Worm (Caenorhabditis elegans) whole organism, midembryonic: ENCODE measurements around the gene K06H7.1.

Experiments used
- T22C8.4 ChIP-seq: fragments of 200-800 bp; sonication (Bioruptor generic); IDR thresholded peaks from 2 replicates; pipeline ENCODE4 v1.3.6; 2022; ENCODE audit warnings: missing genetic modification characterization, missing compliant biosample characterization
- cog-1 ChIP-seq: sonication (generic microtip); optimal IDR thresholded peaks from 2 replicates; lab custom pipeline; 2016; ENCODE audit warnings: missing genetic modification characterization, missing compliant biosample characterization
- flt-1 ChIP-seq: fragments of 200-800 bp; sonication (Bioruptor generic); IDR thresholded peaks from 2 replicates; pipeline ENCODE4 v1.3.6; 2022; ENCODE audit warnings: missing genetic modification characterization, missing compliant biosample characterization
- klf-2 ChIP-seq: fragments of 200-800 bp; sonication (Bioruptor generic); conservative IDR thresholded peaks from 2 replicates; pipeline ENCODE4 v1.3.6; 2022; ENCODE audit warnings: missing genetic modification reagents, missing genetic modification characterization, missing compliant biosample characterization
- med-1 ChIP-seq: sonication (generic microtip); optimal IDR thresholded peaks from 2 replicates; lab custom pipeline; 2017; ENCODE audit warnings: missing genetic modification characterization, mild to moderate bottlenecking, missing compliant biosample characterization, antibody characterized with exemption, missing genetic modification reagents; ENCODE audit not compliant: insufficient read depth
- ref-1 ChIP-seq: fragments of 200-800 bp; sonication (Bioruptor generic); conservative IDR thresholded peaks from 2 replicates; pipeline ENCODE4 v1.3.6; 2022; ENCODE audit warnings: missing genetic modification reagents, missing genetic modification characterization, missing compliant biosample characterization
- tab-1 ChIP-seq: fragments of 200-800 bp; sonication (Bioruptor generic); IDR thresholded peaks from 2 replicates; pipeline ENCODE4 v1.3.6; 2022; ENCODE audit warnings: missing genetic modification characterization, missing compliant biosample characterization
- ztf-23 ChIP-seq: fragments of 200-800 bp; sonication (Bioruptor generic); IDR thresholded peaks from 2 replicates; pipeline ENCODE4 v1.3.6; 2022; ENCODE audit warnings: missing genetic modification reagents, missing genetic modification characterization, missing compliant biosample characterization
- ztf-29 ChIP-seq: fragments of 200-800 bp; sonication (Bioruptor generic); IDR thresholded peaks from 2 replicates; pipeline ENCODE4 v1.3.6; 2022; ENCODE audit warnings: missing genetic modification reagents, missing genetic modification characterization, missing compliant biosample characterization

The K06H7.1 gene

DNA sequence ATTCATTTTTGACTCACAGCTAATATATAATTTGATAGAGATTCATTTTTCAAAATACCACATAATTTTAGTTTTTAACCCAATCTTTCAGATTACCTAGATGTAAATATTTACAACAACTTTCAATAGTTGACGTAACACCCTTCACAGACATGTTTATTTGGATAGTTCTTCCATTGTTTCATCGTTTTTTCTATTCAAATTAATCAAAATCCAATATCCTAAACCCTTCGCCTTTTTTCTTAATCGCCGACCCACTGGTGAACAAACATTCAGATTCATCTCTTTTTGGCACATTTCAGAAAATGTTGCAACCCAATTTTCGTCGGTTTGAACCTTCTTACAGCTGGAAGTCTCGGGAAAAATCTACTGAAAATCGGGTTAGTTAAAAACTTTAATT, at the start of gene K06H7.1:
Gene K06H7.1, plus strand, starts transcription at position 301 of the 400 bp plus-strand sequence.
- no peak for TF ChIP-seq flt-1
- no peak for TF ChIP-seq tab-1 (GFP tag; lab: Robert Waterston, UW)

ce11 chrIII:8050944-8051343, 48.2 kb upstream of the K06H7.1 start, which contains the start of gene K12H4.7:
Gene K12H4.7, minus strand, starts transcription at chrIII:8051081.
- TF ChIP-seq ref-1 (GFP tag; lab: Robert Waterston, UW) (no peak), ztf-29 (no peak), T22C8.4 (no peak), med-1 (GFP tag; lab: Kevin White, UChicago) (no peak), klf-2 (no peak), tab-1 (GFP tag; lab: Robert Waterston, UW) (no peak), flt-1 (no peak), ztf-23 (GFP tag; lab: Robert Waterston, UW) (no peak), cog-1 (tag; lab: Kevin White, UChicago) (no peak)

DNA sequence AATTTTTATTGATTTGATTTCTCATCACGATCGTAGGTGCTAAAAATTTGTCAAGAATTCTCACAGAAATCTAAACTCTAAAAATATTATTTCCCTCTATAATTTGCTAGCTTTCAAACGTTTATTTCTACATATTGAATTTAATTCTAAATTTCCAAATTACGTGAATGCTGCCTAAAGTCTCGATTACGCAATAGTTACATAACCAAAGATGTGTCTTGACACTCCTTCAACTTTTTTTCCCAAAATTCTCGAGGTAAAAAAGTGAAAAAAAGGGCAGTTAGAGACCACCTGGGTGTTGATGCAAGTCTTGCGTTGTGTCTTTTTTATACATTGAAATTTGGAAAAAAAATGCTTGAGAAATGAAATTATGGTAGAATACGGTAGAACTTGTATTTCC, 47.3 kb upstream of the K06H7.1 start:
- TF ChIP-seq tab-1 (GFP tag; lab: Robert Waterston, UW) (no peak), ztf-23 (GFP tag; lab: Robert Waterston, UW) (no peak), ref-1 (GFP tag; lab: Robert Waterston, UW) (no peak), ztf-29 (no peak), klf-2 (no peak), flt-1 (no peak), cog-1 (tag; lab: Kevin White, UChicago) (no peak), T22C8.4 (no peak), med-1 (GFP tag; lab: Kevin White, UChicago) (no peak)

DNA sequence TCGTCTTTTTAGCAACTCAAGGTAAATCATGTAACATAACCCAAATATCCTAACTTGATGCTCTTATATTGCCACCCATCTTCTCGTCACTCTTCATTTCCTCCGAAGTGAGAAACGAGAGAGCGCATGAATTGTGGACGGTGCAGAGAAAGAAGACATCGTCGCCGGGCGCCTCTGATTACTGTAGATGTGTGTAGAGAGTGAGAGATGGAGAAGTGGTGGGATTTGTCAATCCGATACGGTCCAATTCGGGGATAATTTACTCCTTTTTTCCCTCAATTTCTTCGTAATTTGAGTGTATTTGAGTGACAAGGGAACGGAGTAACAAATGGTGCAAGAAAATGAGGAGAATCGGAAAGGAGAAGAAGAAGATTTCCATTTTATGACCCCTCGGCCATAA, 38.0 kb upstream of the K06H7.1 start:
- TF ChIP-seq ref-1 (GFP tag; lab: Robert Waterston, UW) (no peak), ztf-29 (no peak)

DNA sequence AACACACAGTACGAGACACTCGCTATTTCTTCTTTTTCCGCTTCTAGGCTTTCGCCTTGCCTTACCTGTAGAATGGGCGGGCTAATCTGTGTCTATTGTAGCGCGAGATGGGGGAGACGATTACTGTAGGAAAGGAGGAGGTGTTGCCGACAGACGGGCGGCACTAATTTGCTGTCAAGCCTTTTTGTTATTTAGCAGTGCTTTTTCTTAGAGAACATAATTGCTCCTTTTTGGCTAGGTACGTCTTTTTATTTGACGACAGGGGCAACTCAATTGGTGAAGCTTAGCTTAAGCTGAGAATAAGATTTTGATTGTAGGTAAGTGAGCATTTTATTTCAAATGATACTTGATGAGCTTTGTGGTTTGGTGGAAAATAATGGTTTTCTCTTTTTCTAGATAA, 35.5 kb upstream of the K06H7.1 start:
- TF ChIP-seq ztf-29 (0 out of 2 replicates have a peak, but pooled peaks have one; percentile 31), tab-1 (GFP tag; lab: Robert Waterston, UW) (no peak)

DNA sequence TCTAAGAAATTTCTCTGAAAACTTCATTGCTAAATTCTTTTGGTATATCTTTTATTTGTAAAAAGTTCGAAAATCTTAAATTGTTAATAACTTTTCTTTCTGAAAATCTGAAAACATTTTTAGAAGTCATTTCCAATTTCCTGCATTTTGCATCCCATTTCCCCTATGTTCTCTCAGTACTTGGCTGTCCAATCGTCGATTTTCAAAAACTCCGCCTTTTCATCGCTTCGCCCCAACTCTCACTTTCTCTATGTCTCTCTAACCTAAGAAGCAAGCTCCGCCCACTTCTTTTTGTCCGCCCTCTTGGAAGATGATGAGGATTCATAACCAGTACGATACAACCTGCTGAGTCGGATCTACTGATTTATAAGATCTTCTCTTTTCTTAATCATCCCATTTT, 34.0 kb upstream of the K06H7.1 start:
- no peak for TF ChIP-seq cog-1 (tag; lab: Kevin White, UChicago)
- TF ChIP-seq ztf-29 = no peak
- TF ChIP-seq T22C8.4 = no peak
- no peak for TF ChIP-seq flt-1
- TF ChIP-seq med-1 (GFP tag; lab: Kevin White, UChicago) = no peak
- TF ChIP-seq ztf-23 (GFP tag; lab: Robert Waterston, UW) = no peak
- TF ChIP-seq klf-2 = no peak
- no peak for TF ChIP-seq tab-1 (GFP tag; lab: Robert Waterston, UW)
- TF ChIP-seq ref-1 (GFP tag; lab: Robert Waterston, UW) = no peak

DNA sequence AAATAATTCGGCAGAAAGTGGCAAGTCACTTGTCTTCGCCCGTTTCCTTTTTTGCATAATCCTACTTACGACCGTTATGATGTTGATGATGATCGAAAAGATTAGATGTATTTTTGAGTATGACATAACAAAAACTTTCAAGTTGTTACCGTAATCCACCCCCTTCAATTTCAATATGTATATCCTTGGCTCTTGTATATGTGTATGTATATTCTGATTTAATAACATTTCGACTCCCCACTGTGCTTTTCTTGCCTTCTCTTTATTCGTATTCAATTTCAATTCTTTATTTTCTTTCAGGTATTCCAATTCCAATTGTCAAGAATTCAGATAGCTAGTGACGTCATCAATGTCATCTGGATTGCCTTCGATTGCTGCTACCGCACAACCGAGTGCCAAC, 32.1 kb upstream of the K06H7.1 start, which contains the start of gene pros-1:
Gene pros-1, plus strand, starts transcription at position 301 of the 400 bp plus-strand sequence.
- TF ChIP-seq ztf-23 (GFP tag; lab: Robert Waterston, UW) (no peak), cog-1 (tag; lab: Kevin White, UChicago) (no peak)

DNA sequence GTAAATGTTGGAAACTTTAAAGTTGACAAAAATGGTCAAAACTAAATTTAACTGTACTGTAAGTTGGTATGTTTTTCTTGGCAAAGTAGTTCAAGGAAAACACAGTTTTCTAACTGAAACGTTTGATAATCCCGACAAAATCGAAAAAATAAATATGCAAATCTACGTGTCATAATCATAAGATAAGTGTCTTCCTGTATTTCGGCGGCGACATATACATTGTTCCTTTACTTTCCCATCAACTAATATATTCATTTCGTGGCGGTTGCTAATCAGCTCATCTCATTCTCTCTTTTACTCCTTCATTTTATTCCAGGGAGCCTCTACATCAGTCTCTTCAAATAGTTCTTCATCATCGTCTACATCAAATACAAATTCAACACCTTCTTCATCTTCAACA, 31.3 kb upstream of the K06H7.1 start:
- no peak for TF ChIP-seq klf-2
- no peak for TF ChIP-seq flt-1
- no peak for TF ChIP-seq T22C8.4
- no peak for TF ChIP-seq cog-1 (tag; lab: Kevin White, UChicago)
- TF ChIP-seq ref-1 (GFP tag; lab: Robert Waterston, UW) = no peak
- TF ChIP-seq tab-1 (GFP tag; lab: Robert Waterston, UW) = no peak
- no peak for TF ChIP-seq ztf-29
- TF ChIP-seq med-1 (GFP tag; lab: Kevin White, UChicago) = no peak
- no peak for TF ChIP-seq ztf-23 (GFP tag; lab: Robert Waterston, UW)

DNA sequence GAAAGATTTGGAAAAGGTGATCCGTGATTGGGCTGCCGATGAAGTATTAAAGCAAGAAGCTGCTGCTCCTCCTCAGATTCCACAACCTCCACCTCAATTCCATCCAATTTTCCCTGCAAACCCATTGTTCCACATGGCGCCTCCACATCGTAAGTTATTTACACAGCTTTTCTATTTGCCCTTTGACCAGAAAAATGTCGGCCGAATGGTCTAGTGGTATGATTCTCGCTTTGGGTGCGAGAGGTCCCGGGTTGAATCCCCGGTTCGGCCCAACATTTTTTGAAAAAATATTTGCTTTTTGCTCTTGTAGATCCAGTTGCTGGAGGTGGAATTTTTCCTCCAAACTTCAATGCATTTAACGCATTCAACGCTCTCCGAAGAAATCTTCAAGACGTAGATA, 29.9 kb upstream of the K06H7.1 start:
- TF ChIP-seq cog-1 (tag; lab: Kevin White, UChicago) (no peak), klf-2 (no peak), flt-1 (peak; percentile 80), ref-1 (GFP tag; lab: Robert Waterston, UW) (no peak), ztf-23 (GFP tag; lab: Robert Waterston, UW) (no peak)

- TF ChIP-seq ztf-29 (no peak), flt-1 (no peak), ztf-23 (GFP tag; lab: Robert Waterston, UW) (no peak), ref-1 (GFP tag; lab: Robert Waterston, UW) (no peak), klf-2 (no peak), T22C8.4 (no peak), med-1 (GFP tag; lab: Kevin White, UChicago) (no peak), tab-1 (GFP tag; lab: Robert Waterston, UW) (no peak), cog-1 (tag; lab: Kevin White, UChicago) (no peak)
Observed at ce11 chrIII:8077180-8077579, 21.9 kb upstream of the K06H7.1 start.

ce11 chrIII:8080165-8080738, 18.9 kb upstream of the K06H7.1 start, which contains the start of the genes dcr-1 and apc-2:
Gene dcr-1, minus strand, starts transcription at chrIII:8080281.
Gene apc-2, plus strand, starts transcription at chrIII:8080629.
- TF ChIP-seq flt-1 = no peak
- no peak for TF ChIP-seq med-1 (GFP tag; lab: Kevin White, UChicago)
- no peak for TF ChIP-seq klf-2
- TF ChIP-seq ztf-23 (GFP tag; lab: Robert Waterston, UW) = no peak
- TF ChIP-seq ztf-29 = no peak
- TF ChIP-seq cog-1 (tag; lab: Kevin White, UChicago) = no peak
- TF ChIP-seq ref-1 (GFP tag; lab: Robert Waterston, UW) = no peak
- TF ChIP-seq T22C8.4 = no peak
- TF ChIP-seq tab-1 (GFP tag; lab: Robert Waterston, UW) = no peak
